Fruit fly (Drosophila melanogaster) whole organism, embryonic: ENCODE measurements around the gene Ctl1.

Experiments
- B-H1 ChIP-seq: fragments of 200-800 bp; sonication (Bioruptor generic); IDR thresholded peaks from 3 replicates; pipeline ENCODE4 v1.3.6; 2022; ENCODE audit warnings: missing biosample characterization, missing genetic modification characterization
- BtbVII ChIP-seq: fragments of 200-800 bp; sonication (Bioruptor generic); optimal IDR thresholded peaks from 3 replicates; lab custom pipeline; 2017; ENCODE audit warnings: missing biosample characterization, mild to moderate bottlenecking, missing genetic modification characterization
- CG10274 ChIP-seq: fragments of 200-800 bp; sonication (Bioruptor generic); optimal IDR thresholded peaks from 3 replicates; lab custom pipeline; 2017; ENCODE audit warnings: missing biosample characterization, mild to moderate bottlenecking, missing genetic modification characterization
- CG10543 ChIP-seq: fragments of 200-800 bp; sonication (Bioruptor generic); optimal IDR thresholded peaks from 3 replicates; lab custom pipeline; 2017; ENCODE audit warnings: missing biosample characterization, mild to moderate bottlenecking, missing genetic modification characterization, moderate library complexity
- CG11093 ChIP-seq: fragments of 200-800 bp; sonication (Bioruptor generic); IDR thresholded peaks from 3 replicates; pipeline ENCODE4 v1.3.6; 2022; ENCODE audit warnings: missing biosample characterization, missing genetic modification characterization
- CG12942 ChIP-seq: fragments of 200-800 bp; sonication (Bioruptor generic); optimal IDR thresholded peaks from 3 replicates; lab custom pipeline; 2016; ENCODE audit warnings: missing biosample characterization, missing genetic modification characterization
- CG18764 ChIP-seq: fragments of 200-800 bp; sonication (Bioruptor generic); optimal IDR thresholded peaks from 3 replicates; lab custom pipeline; 2016; ENCODE audit warnings: missing biosample characterization, missing genetic modification characterization
- CG2202 ChIP-seq: fragments of 200-800 bp; sonication (Bioruptor generic); optimal IDR thresholded peaks from 2 replicates; lab custom pipeline; 2018; ENCODE audit warnings: missing biosample characterization, mild to moderate bottlenecking, missing genetic modification characterization
- CG2875 ChIP-seq: fragments of 200-800 bp; sonication (Bioruptor generic); optimal IDR thresholded peaks from 2 replicates; lab custom pipeline; 2017; ENCODE audit warnings: missing biosample characterization, mild to moderate bottlenecking, missing genetic modification characterization, missing genetic modification reagents
- CG33557 ChIP-seq: fragments of 200-800 bp; sonication (Bioruptor generic); optimal IDR thresholded peaks from 2 replicates; lab custom pipeline; 2019; ENCODE audit warnings: missing biosample characterization, mild to moderate bottlenecking, missing genetic modification characterization, moderate library complexity
- CG3838 ChIP-seq: fragments of 200-800 bp; sonication (Bioruptor generic); optimal IDR thresholded peaks from 3 replicates; lab custom pipeline; 2016; ENCODE audit warnings: missing biosample characterization, missing genetic modification characterization
- CG4854 ChIP-seq: fragments of 200-800 bp; sonication (Bioruptor generic); optimal IDR thresholded peaks from 2 replicates; lab custom pipeline; 2016; ENCODE audit warnings: missing biosample characterization, missing genetic modification characterization, inconsistent platforms
- CG6272 ChIP-seq: fragments of 200-800 bp; sonication (Bioruptor generic); IDR thresholded peaks from 2 replicates; pipeline ENCODE4 v1.3.6; 2022; ENCODE audit warnings: missing biosample characterization, missing genetic modification characterization
- CG6813 ChIP-seq: fragments of 200-800 bp; sonication (Bioruptor generic); optimal IDR thresholded peaks from 2 replicates; lab custom pipeline; 2017; ENCODE audit warnings: missing biosample characterization, missing genetic modification characterization, mild to moderate bottlenecking, moderate library complexity, missing genetic modification reagents
- CG7357 ChIP-seq: fragments of 200-800 bp; sonication (Bioruptor generic); IDR thresholded peaks from 3 replicates; pipeline ENCODE4 v1.3.6; 2022; ENCODE audit warnings: missing biosample characterization, missing genetic modification characterization
- Chrac-16 ChIP-seq: fragments of 200-800 bp; sonication (Bioruptor generic); optimal IDR thresholded peaks from 3 replicates; lab custom pipeline; 2016; ENCODE audit warnings: missing biosample characterization, missing genetic modification characterization
- CkIIα-i1 ChIP-seq: fragments of 200-800 bp; sonication (Bioruptor generic); IDR thresholded peaks from 2 replicates; pipeline ENCODE4 v1.3.6; 2022; ENCODE audit warnings: missing biosample characterization, missing genetic modification characterization
- D19A ChIP-seq: fragments of 200-800 bp; optimal IDR thresholded peaks from 3 replicates; lab custom pipeline; 2019; ENCODE audit warnings: missing biosample characterization, mild to moderate bottlenecking, missing genetic modification characterization, moderate library complexity
- Dll ChIP-seq: fragments of 200-800 bp; sonication (Bioruptor generic); IDR thresholded peaks from 4 replicates; pipeline ENCODE4 v1.3.6; 2022; ENCODE audit warnings: missing biosample characterization, missing genetic modification characterization; ENCODE audit not compliant: partially characterized antibody
- Hr39 ChIP-seq: fragments of >200 bp; optimal IDR thresholded peaks from 2 replicates; lab custom pipeline; 2017
- Hr51 ChIP-seq, 2 experiments: fragments of 200-800 bp; sonication (Bioruptor generic); optimal IDR thresholded peaks; 2 replicates in 1 of 2; 3 replicates in 1 of 2; lab custom pipeline; 2016 to 2018; ENCODE audit warnings: missing biosample characterization in 2 of 2, missing genetic modification characterization in 2 of 2, mild to moderate bottlenecking in 1 of 2, moderate library complexity in 1 of 2
- Mrtf ChIP-seq: fragments of 200-800 bp; sonication (Bioruptor generic); IDR thresholded peaks from 3 replicates; pipeline ENCODE4 v1.3.6; 2022; ENCODE audit warnings: missing biosample characterization, missing genetic modification characterization
- Neu2 ChIP-seq: fragments of 200-800 bp; sonication (Bioruptor generic); optimal IDR thresholded peaks from 3 replicates; lab custom pipeline; 2016; ENCODE audit warnings: missing biosample characterization, missing genetic modification characterization, borderline replicate concordance
- Nf-YB ChIP-seq: fragments of 200-800 bp; sonication (Bioruptor generic); optimal IDR thresholded peaks from 3 replicates; lab custom pipeline; 2019; ENCODE audit warnings: missing biosample characterization, mild to moderate bottlenecking, missing genetic modification characterization, moderate library complexity
- Nf-YC ChIP-seq: fragments of 200-800 bp; optimal IDR thresholded peaks from 3 replicates; lab custom pipeline; 2019; ENCODE audit warnings: missing biosample characterization, mild to moderate bottlenecking, missing genetic modification characterization, moderate library complexity
- Oaz ChIP-seq: fragments of 200-800 bp; sonication (Bioruptor generic); IDR thresholded peaks from 2 replicates; pipeline ENCODE4 v1.3.6; 2022; ENCODE audit warnings: missing biosample characterization, missing genetic modification characterization
- Spps ChIP-seq: fragments of 200-800 bp; sonication (Bioruptor generic); optimal IDR thresholded peaks from 2 replicates; lab custom pipeline; 2018; ENCODE audit warnings: missing biosample characterization, mild to moderate bottlenecking, missing genetic modification characterization
- Tbp ChIP-seq: fragments of >200 bp; optimal IDR thresholded peaks from 2 replicates; lab custom pipeline; 2018; ENCODE audit warnings: missing biosample characterization, missing genetic modification characterization
- bowl ChIP-seq: fragments of 200-800 bp; sonication (Bioruptor generic); IDR thresholded peaks from 2 replicates; pipeline ENCODE4 v1.3.6; 2022; ENCODE audit warnings: missing biosample characterization, missing genetic modification characterization
- cad ChIP-seq: fragments of >200 bp; optimal IDR thresholded peaks from 2 replicates; lab custom pipeline; 2017; ENCODE audit warnings: missing biosample characterization, missing genetic modification characterization
- chinmo ChIP-seq: fragments of 200-800 bp; sonication (Bioruptor generic); IDR thresholded peaks from 4 replicates; pipeline ENCODE4 v1.3.6; 2022; ENCODE audit warnings: missing biosample characterization, missing genetic modification characterization; ENCODE audit not compliant: partially characterized antibody
- chm ChIP-seq: fragments of 200-800 bp; sonication (Bioruptor generic); IDR thresholded peaks from 2 replicates; pipeline ENCODE4 v1.3.6; 2022; ENCODE audit warnings: missing biosample characterization, missing genetic modification characterization
- ci ChIP-seq: fragments of 200-800 bp; sonication (Bioruptor generic); IDR thresholded peaks from 3 replicates; pipeline ENCODE4 v1.3.6; 2022; ENCODE audit warnings: missing biosample characterization, missing genetic modification characterization
- crol ChIP-seq: fragments of 200-800 bp; sonication (Bioruptor generic); IDR thresholded peaks from 2 replicates; pipeline ENCODE4 v1.3.6; 2022; ENCODE audit warnings: missing biosample characterization, missing genetic modification characterization
- disco-r ChIP-seq: fragments of 200-800 bp; sonication (Bioruptor generic); optimal IDR thresholded peaks from 2 replicates; lab custom pipeline; 2016; ENCODE audit warnings: missing biosample characterization, missing genetic modification characterization
- en ChIP-seq: fragments of 200-800 bp; sonication (Bioruptor generic); optimal IDR thresholded peaks from 2 replicates; lab custom pipeline; 2016; ENCODE audit warnings: missing biosample characterization, missing genetic modification characterization
- grn ChIP-seq: fragments of 200-800 bp; sonication (Bioruptor generic); optimal IDR thresholded peaks from 3 replicates; lab custom pipeline; 2017; ENCODE audit warnings: missing biosample characterization, missing genetic modification characterization
- jumu ChIP-seq: fragments of 200-800 bp; sonication (Bioruptor generic); optimal IDR thresholded peaks from 3 replicates; lab custom pipeline; 2016; ENCODE audit warnings: missing biosample characterization, missing genetic modification characterization
- nmo ChIP-seq: fragments of 200-800 bp; sonication (Bioruptor generic); optimal IDR thresholded peaks from 2 replicates; lab custom pipeline; 2018; ENCODE audit warnings: missing biosample characterization, mild to moderate bottlenecking, missing genetic modification characterization, moderate library complexity
- nom ChIP-seq: fragments of 200-800 bp; sonication (Bioruptor generic); optimal IDR thresholded peaks from 2 replicates; lab custom pipeline; 2017; ENCODE audit warnings: missing biosample characterization, missing genetic modification characterization, mild to moderate bottlenecking, moderate library complexity, missing genetic modification reagents
- pb ChIP-seq: fragments of 200-800 bp; sonication (Bioruptor generic); optimal IDR thresholded peaks from 3 replicates; lab custom pipeline; 2016; ENCODE audit warnings: missing biosample characterization, missing genetic modification characterization
- pho ChIP-seq: fragments of 200-800 bp; sonication (Bioruptor generic); optimal IDR thresholded peaks from 2 replicates; lab custom pipeline; 2016; ENCODE audit warnings: missing biosample characterization, missing genetic modification characterization
- scrt ChIP-seq: fragments of 200-800 bp; sonication (Bioruptor generic); optimal IDR thresholded peaks from 2 replicates; lab custom pipeline; 2018; ENCODE audit warnings: missing biosample characterization, mild to moderate bottlenecking, missing genetic modification characterization, moderate library complexity
- sens-2 ChIP-seq: fragments of 200-800 bp; sonication (Bioruptor generic); IDR thresholded peaks from 2 replicates; pipeline ENCODE4 v1.3.6; 2022; ENCODE audit warnings: missing biosample characterization, missing genetic modification characterization
- sim ChIP-seq: fragments of 200-800 bp; sonication (Bioruptor generic); IDR thresholded peaks from 2 replicates; pipeline ENCODE4 v1.3.6; 2022; ENCODE audit warnings: missing biosample characterization, missing genetic modification characterization
- sob ChIP-seq: fragments of 200-800 bp; sonication (Bioruptor generic); IDR thresholded peaks from 2 replicates; pipeline ENCODE4 v1.3.6; 2022; ENCODE audit warnings: missing biosample characterization, missing genetic modification characterization
- sqz ChIP-seq: fragments of 200-800 bp; sonication (Bioruptor generic); optimal IDR thresholded peaks from 3 replicates; lab custom pipeline; 2018; ENCODE audit warnings: missing biosample characterization, mild to moderate bottlenecking, missing genetic modification characterization
- ttk ChIP-seq: fragments of 200-800 bp; sonication (Bioruptor generic); IDR thresholded peaks from 2 replicates; pipeline ENCODE4 v2.1.2; 2022; ENCODE audit warnings: missing biosample characterization, missing genetic modification characterization
- twi ChIP-seq: fragments of 200-800 bp; optimal IDR thresholded peaks from 2 replicates; lab custom pipeline; 2019; ENCODE audit warnings: missing biosample characterization, mild to moderate bottlenecking, missing genetic modification characterization, moderate library complexity
- wek ChIP-seq: fragments of 200-800 bp; sonication (Bioruptor generic); optimal IDR thresholded peaks from 3 replicates; lab custom pipeline; 2018; ENCODE audit warnings: missing biosample characterization, mild to moderate bottlenecking, missing genetic modification characterization, moderate library complexity
- zen ChIP-seq: fragments of 200-800 bp; sonication (Bioruptor generic); optimal IDR thresholded peaks from 3 replicates; lab custom pipeline; 2018; ENCODE audit warnings: missing biosample characterization, mild to moderate bottlenecking, missing genetic modification characterization, moderate library complexity
- zf30C ChIP-seq: fragments of 200-800 bp; sonication (Bioruptor generic); optimal IDR thresholded peaks from 3 replicates; lab custom pipeline; 2018; ENCODE audit warnings: missing biosample characterization, mild to moderate bottlenecking, missing genetic modification characterization

Gene Ctl1

DNA sequence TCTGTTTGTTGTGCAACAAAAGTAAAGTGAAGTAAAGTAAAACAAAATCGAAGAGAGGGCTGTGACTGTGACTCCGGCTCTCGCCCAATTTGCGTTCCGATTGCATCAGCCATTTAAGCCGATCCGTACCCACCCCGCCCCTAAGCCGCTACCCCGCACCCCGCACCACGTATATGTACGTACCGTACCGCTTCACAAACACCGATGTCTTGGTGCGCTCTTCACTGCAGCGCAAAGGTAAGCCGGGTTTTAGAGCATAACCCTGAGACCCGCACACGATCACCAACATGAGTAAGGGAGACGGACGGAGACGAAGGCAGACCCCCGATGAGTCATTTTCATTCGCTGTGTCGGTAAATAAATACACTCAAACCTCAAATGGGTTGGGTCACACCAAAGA is 45.5 kb upstream of the Ctl1 start (continued):
- TF ChIP-seq CG2202 (tag; lab: Kevin White, UChicago) (no peak), ci (peak; percentile 56; the same call in 1 of the 3 replicates), Chrac-16 (GFP tag; lab: Kevin White, UChicago) (no peak), CG6813 (GFP tag; lab: Kevin White, UChicago) (peak; percentile 28), BtbVII (GFP tag; lab: Kevin White, UChicago) (no peak), chm (GFP tag; lab: Robert Waterston, UW) (0 out of 2 replicates have a peak, but pooled peaks have one; percentile 18), Nf-YC (tag; lab: Kevin White, UChicago) (peak; percentile 3), wek (GFP tag; lab: Kevin White, UChicago) (no peak), sens-2 (GFP tag; lab: Robert Waterston, UW) (no peak), nmo (no peak), jumu (GFP tag; lab: Kevin White, UChicago) (no peak), crol (GFP tag; lab: Robert Waterston, UW) (peak; percentile 97), CG33557 (GFP tag; lab: Kevin White, UChicago) (no peak), sqz (GFP tag; lab: Kevin White, UChicago) (no peak), CkIIα-i1 (no peak), scrt (GFP tag; lab: Kevin White, UChicago) (no peak), CG10543 (GFP tag; lab: Kevin White, UChicago) (peak; percentile 11), Mrtf (GFP tag; lab: Robert Waterston, UW) (no peak), pho (no peak), bowl (no peak), cad (GFP tag; lab: Kevin White, UChicago) (no peak), pb (no peak), CG3838 (no peak), Spps (tag; lab: Kevin White, UChicago) (no peak), CG12942 (GFP tag; lab: Kevin White, UChicago) (no peak), Nf-YB (peak; percentile 62), CG11093 (GFP tag; lab: Robert Waterston, UW) (no peak), disco-r (GFP tag; lab: Kevin White, UChicago) (no peak), CG2875 (GFP tag; lab: Kevin White, UChicago) (no peak), Neu2 (no peak), Dll (no peak), Hr51 (GFP tag; optimal IDR thresholded peaks at IDR 0.05; lab: Kevin White, UChicago) (no peak), Oaz (GFP tag; lab: Robert Waterston, UW) (no peak), ttk (GFP tag; lab: Robert Waterston, UW) (peak; percentile 17; the same call in 1 of the 2 replicates), CG7357 (GFP tag; lab: Robert Waterston, UW) (no peak), en (no peak), CG4854 (GFP tag; lab: Kevin White, UChicago) (no peak), chinmo (peak; percentile 72; the same call in 1 of the 4 replicates), zf30C (peak; percentile 39), Tbp (GFP tag; lab: Kevin White, UChicago) (no peak), nom (GFP tag; lab: Kevin White, UChicago) (no peak), sob (GFP tag; lab: Robert Waterston, UW) (no peak), sim (no peak), D19A (tag; lab: Kevin White, UChicago) (no peak), CG10274 (no peak), twi (tag; lab: Kevin White, UChicago) (no peak), CG6272 (GFP tag; lab: Robert Waterston, UW) (0 out of 2 replicates have a peak, but pooled peaks have one; percentile 32), grn (GFP tag; lab: Kevin White, UChicago) (peak; percentile 24), CG18764 (GFP tag; lab: Kevin White, UChicago) (no peak), Hr39 (lab: Kevin White, UChicago) (no peak), zen (tag; lab: Kevin White, UChicago) (peak; percentile 9), B-H1 (GFP tag; lab: Robert Waterston, UW) (no peak)
